Worm (Caenorhabditis elegans) whole organism, young adult: ENCODE results near the gene Y94H6A.2.

ENCODE experiments used
- B0019.2 ChIP-seq: fragments of 200-800 bp; sonication (Bioruptor generic); conservative IDR thresholded peaks from 2 replicates; pipeline ENCODE4 v1.3.6; 2022; ENCODE audit warnings: missing genetic modification reagents, missing genetic modification characterization, missing compliant biosample characterization
- B0035.1 ChIP-seq: sonication (generic microtip); optimal IDR thresholded peaks from 2 replicates; lab custom pipeline; 2016; ENCODE audit warnings: missing genetic modification characterization, mild to moderate bottlenecking, missing compliant biosample characterization, missing genotype, missing genetic modification reagents
- B0336.3 ChIP-seq: fragments of 200-800 bp; sonication (Bioruptor generic); IDR thresholded peaks from 2 replicates; pipeline ENCODE4 v1.3.6; 2022; ENCODE audit warnings: missing genetic modification characterization, missing compliant biosample characterization
- D2030.7 ChIP-seq: fragments of 200-800 bp; sonication (Bioruptor generic); IDR thresholded peaks from 2 replicates; pipeline ENCODE4 v1.3.6; 2022; ENCODE audit warnings: missing genetic modification reagents, missing genetic modification characterization, missing compliant biosample characterization
- F55B11.4 ChIP-seq: sonication (generic microtip); optimal IDR thresholded peaks from 2 replicates; lab custom pipeline; 2016; ENCODE audit warnings: missing compliant biosample characterization, missing genetic modification characterization, borderline replicate concordance; ENCODE audit not compliant: insufficient read depth
- F57A8.1 ChIP-seq: fragments of 200-800 bp; sonication (Bioruptor generic); optimal IDR thresholded peaks from 2 replicates; lab custom pipeline; 2018; ENCODE audit warnings: mild to moderate bottlenecking, missing genetic modification characterization, moderate library complexity, missing compliant biosample characterization
- K11D2.4 ChIP-seq: fragments of 200-800 bp; sonication (Bioruptor generic); IDR thresholded peaks from 2 replicates; pipeline ENCODE4 v1.3.6; 2022; ENCODE audit warnings: missing genetic modification reagents, missing genetic modification characterization, missing compliant biosample characterization
- Y79H2A.3 ChIP-seq: fragments of 200-800 bp; sonication (Bioruptor generic); conservative IDR thresholded peaks from 2 replicates; pipeline ENCODE4 v1.3.6; 2022; ENCODE audit warnings: missing genetic modification reagents, missing genetic modification characterization, missing compliant biosample characterization
- atf-7 ChIP-seq: sonication (generic microtip); optimal IDR thresholded peaks from 2 replicates; lab custom pipeline; 2017; ENCODE audit warnings: mild to moderate bottlenecking, missing genetic modification characterization, missing compliant biosample characterization
- bed-1 ChIP-seq: fragments of 200-800 bp; sonication (Bioruptor generic); IDR thresholded peaks from 2 replicates; pipeline ENCODE4 v1.3.6; 2022; ENCODE audit warnings: missing genetic modification reagents, missing genetic modification characterization, missing compliant biosample characterization
- cebp-2 ChIP-seq: fragments of 200-800 bp; sonication (Bioruptor generic); IDR thresholded peaks from 2 replicates; pipeline ENCODE4 v1.3.6; 2022; ENCODE audit warnings: missing genetic modification characterization, missing compliant biosample characterization
- ceh-100 ChIP-seq: fragments of 200-800 bp; sonication (Bioruptor generic); IDR thresholded peaks from 2 replicates; pipeline ENCODE4 v1.3.6; 2022; ENCODE audit warnings: missing genetic modification reagents, missing genetic modification characterization, missing compliant biosample characterization
- ceh-27 ChIP-seq: fragments of 200-800 bp; sonication (Bioruptor generic); optimal IDR thresholded peaks from 2 replicates; lab custom pipeline; 2018; ENCODE audit warnings: mild to moderate bottlenecking, missing genetic modification characterization, moderate library complexity, missing compliant biosample characterization
- ceh-58 ChIP-seq: fragments of 200-800 bp; sonication (Bioruptor generic); IDR thresholded peaks from 2 replicates; pipeline ENCODE4 v1.3.6; 2022; ENCODE audit warnings: missing genetic modification characterization, missing compliant biosample characterization
- ceh-79 ChIP-seq: sonication (generic microtip); optimal IDR thresholded peaks from 2 replicates; lab custom pipeline; 2017; ENCODE audit warnings: mild to moderate bottlenecking, missing genetic modification characterization, missing compliant biosample characterization
- chd-7 ChIP-seq: sonication (generic microtip); optimal IDR thresholded peaks from 2 replicates; lab custom pipeline; 2016; ENCODE audit warnings: mild to moderate bottlenecking, missing genetic modification characterization, moderate library complexity, missing compliant biosample characterization
- dpff-1 ChIP-seq: sonication (generic microtip); optimal IDR thresholded peaks from 2 replicates; lab custom pipeline; 2017; ENCODE audit warnings: mild to moderate bottlenecking, missing genetic modification characterization, missing compliant biosample characterization
- dpl-1 ChIP-seq: fragments of 150-350 bp; optimal IDR thresholded peaks from 2 replicates; lab custom pipeline; 2014; ENCODE audit warnings: missing biosample characterization, missing genetic modification reagents, missing genetic modification characterization
- egl-44 ChIP-seq: fragments of 200-800 bp; sonication (Bioruptor generic); IDR thresholded peaks from 2 replicates; pipeline ENCODE4 v1.3.6; 2022; ENCODE audit warnings: missing genetic modification reagents, missing genetic modification characterization, missing compliant biosample characterization
- egrh-3 ChIP-seq: fragments of 200-800 bp; sonication (Bioruptor generic); IDR thresholded peaks from 2 replicates; pipeline ENCODE4 v1.3.6; 2022; ENCODE audit warnings: missing genetic modification reagents, missing genetic modification characterization, missing compliant biosample characterization
- ets-4 ChIP-seq: fragments of 200-800 bp; sonication (Bioruptor generic); optimal IDR thresholded peaks from 2 replicates; lab custom pipeline; 2018; ENCODE audit warnings: mild to moderate bottlenecking, missing genetic modification characterization, missing compliant biosample characterization
- gei-17 ChIP-seq: fragments of 200-800 bp; sonication (Bioruptor generic); optimal IDR thresholded peaks from 2 replicates; lab custom pipeline; 2018; ENCODE audit warnings: mild to moderate bottlenecking, missing genetic modification characterization, missing compliant biosample characterization
- hlh-26 ChIP-seq: fragments of 200-800 bp; sonication (Bioruptor generic); conservative IDR thresholded peaks from 2 replicates; pipeline ENCODE4 v1.3.6; 2022; ENCODE audit warnings: missing genetic modification reagents, missing genetic modification characterization, missing compliant biosample characterization
- hmg-20 ChIP-seq: fragments of 200-800 bp; sonication (Bioruptor generic); IDR thresholded peaks from 2 replicates; pipeline ENCODE4 v1.3.6; 2022; ENCODE audit warnings: missing genetic modification reagents, missing genetic modification characterization, missing compliant biosample characterization
- hsf-1 ChIP-seq: fragments of 200-800 bp; sonication (Bioruptor generic); IDR thresholded peaks from 2 replicates; pipeline ENCODE4 v1.3.6; 2022; ENCODE audit warnings: missing genetic modification reagents, missing genetic modification characterization, missing compliant biosample characterization
- lag-1 ChIP-seq: fragments of 200-800 bp; sonication (Bioruptor generic); IDR thresholded peaks from 2 replicates; pipeline ENCODE4 v1.3.6; 2022; ENCODE audit warnings: missing genetic modification reagents, missing genetic modification characterization, missing compliant biosample characterization
- lin-26 ChIP-seq: fragments of 200-800 bp; sonication (Bioruptor generic); IDR thresholded peaks from 2 replicates; pipeline ENCODE4 v1.3.6; 2022; ENCODE audit warnings: missing genetic modification reagents, missing genetic modification characterization, missing compliant biosample characterization
- lin-35 ChIP-seq, 3 experiments: fragments of 150-350 bp in 2 of 3; sonication (generic microtip) in 1 of 3; optimal IDR thresholded peaks; 2 replicates each; lab custom pipeline; 2014 to 2018; ENCODE audit warnings: missing biosample characterization in 3 of 3, missing genetic modification characterization in 3 of 3, missing genetic modification reagents in 3 of 3
- madf-3 ChIP-seq: fragments of 200-800 bp; sonication (Bioruptor generic); IDR thresholded peaks from 2 replicates; pipeline ENCODE4 v1.3.6; 2022; ENCODE audit warnings: missing genetic modification reagents, missing genetic modification characterization, missing compliant biosample characterization
- mel-28 ChIP-seq: sonication (generic microtip); optimal IDR thresholded peaks from 2 replicates; lab custom pipeline; 2016; ENCODE audit warnings: borderline replicate concordance, mild to moderate bottlenecking, missing genetic modification characterization, missing compliant biosample characterization
- nfyb-1 ChIP-seq: fragments of 200-800 bp; sonication (Bioruptor generic); IDR thresholded peaks from 2 replicates; pipeline ENCODE4 v1.3.6; 2022; ENCODE audit warnings: missing genetic modification reagents, missing genetic modification characterization, missing compliant biosample characterization
- nhr-80 ChIP-seq: sonication (generic microtip); optimal IDR thresholded peaks from 2 replicates; lab custom pipeline; 2016; ENCODE audit warnings: missing genetic modification characterization, missing compliant biosample characterization
- pbrm-1 ChIP-seq: fragments of 200-800 bp; sonication (Bioruptor generic); IDR thresholded peaks from 2 replicates; pipeline ENCODE4 v1.3.6; 2022; ENCODE audit warnings: missing genetic modification reagents, missing genetic modification characterization, missing compliant biosample characterization
- repo-1 ChIP-seq: sonication (generic microtip); optimal IDR thresholded peaks from 2 replicates; lab custom pipeline; 2017; ENCODE audit warnings: mild to moderate bottlenecking, missing genetic modification characterization, missing compliant biosample characterization
- sdz-38 ChIP-seq: sonication (generic microtip); optimal IDR thresholded peaks from 2 replicates; lab custom pipeline; 2016; ENCODE audit warnings: missing genotype, missing genetic modification characterization, missing compliant biosample characterization
- sea-2 ChIP-seq: fragments of 200-800 bp; sonication (Bioruptor generic); IDR thresholded peaks from 2 replicates; pipeline ENCODE4 v1.3.6; 2022; ENCODE audit warnings: missing genetic modification characterization, missing compliant biosample characterization
- snpc-4 ChIP-seq, 5 experiments: fragments of 150-350 bp in 1 of 5; sonication (generic microtip) in 4 of 5; optimal IDR thresholded peaks; 2 replicates each; lab custom pipeline; 2014 to 2018; ENCODE audit warnings: missing genetic modification characterization in 5 of 5, missing biosample characterization in 3 of 5, antibody characterized with exemption in 2 of 5, mild to moderate bottlenecking in 2 of 5, missing compliant biosample characterization in 2 of 5, missing genotype in 2 of 5, moderate library complexity in 2 of 5, missing genetic modification reagents in 1 of 5
- unc-62 ChIP-seq: fragments of 150-350 bp; optimal IDR thresholded peaks from 2 replicates; lab custom pipeline; 2014; ENCODE audit warnings: missing biosample characterization, missing genetic modification reagents, missing genetic modification characterization
- xnd-1 ChIP-seq: sonication (generic microtip); optimal IDR thresholded peaks from 2 replicates; lab custom pipeline; 2016; ENCODE audit warnings: missing genotype, missing genetic modification reagents, missing genetic modification characterization, missing compliant biosample characterization
- ztf-22 ChIP-seq: fragments of 200-800 bp; sonication (Bioruptor generic); optimal IDR thresholded peaks from 2 replicates; lab custom pipeline; 2018; ENCODE audit warnings: mild to moderate bottlenecking, missing genetic modification characterization, moderate library complexity, missing compliant biosample characterization
- ztf-26 ChIP-seq: sonication (generic microtip); optimal IDR thresholded peaks from 2 replicates; lab custom pipeline; 2017; ENCODE audit warnings: missing genetic modification characterization, missing compliant biosample characterization
- ztf-6 ChIP-seq: fragments of 200-800 bp; sonication (Bioruptor generic); IDR thresholded peaks from 2 replicates; pipeline ENCODE4 v1.3.6; 2022; ENCODE audit warnings: missing genetic modification reagents, missing genetic modification characterization, missing compliant biosample characterization

The Y94H6A.2 gene

ce11 chrIV:2703927-2704401 is 26.1 kb upstream of the Y94H6A.2 start, which contains the start of gene Y94H6A.5 (continued):
- no peak for TF ChIP-seq ceh-100 (GFP tag; lab: Robert Waterston, UW)
- no peak for TF ChIP-seq snpc-4 (GFP tag; optimal IDR thresholded peaks at IDR 0.05; lab: Kevin White, UChicago)
- peak in 1 of 4 experiments; percentile 18 for TF ChIP-seq snpc-4 (tag; optimal IDR thresholded peaks at IDR 0.05; lab: Kevin White, UChicago)
- no peak for TF ChIP-seq ztf-26 (tag; lab: Kevin White, UChicago)
- TF ChIP-seq repo-1 (tag; lab: Kevin White, UChicago) = no peak
- no peak for TF ChIP-seq ztf-6 (GFP tag; lab: Robert Waterston, UW)
- no peak for TF ChIP-seq hsf-1 (GFP tag; lab: Robert Waterston, UW)
- no peak for TF ChIP-seq lin-26 (GFP tag; lab: Robert Waterston, UW)
- peak; percentile 52; the same call in 1 of the 2 replicates for TF ChIP-seq B0019.2 (GFP tag; lab: Robert Waterston, UW)
- TF ChIP-seq F55B11.4 (tag; lab: Kevin White, UChicago) = no peak
- TF ChIP-seq ceh-27 (GFP tag; lab: Kevin White, UChicago) = no peak
- no peak for TF ChIP-seq Y79H2A.3 (GFP tag; lab: Robert Waterston, UW)
- TF ChIP-seq dpl-1 (GFP tag; lab: Kevin White, UChicago) = no peak
- TF ChIP-seq atf-7 (tag; lab: Kevin White, UChicago) = no peak
- no peak for TF ChIP-seq madf-3
- TF ChIP-seq lag-1 (GFP tag; lab: Robert Waterston, UW) = no peak
- no peak for TF ChIP-seq B0336.3 (GFP tag; lab: Robert Waterston, UW)
- TF ChIP-seq K11D2.4 (GFP tag; lab: Robert Waterston, UW) = no peak
- TF ChIP-seq dpff-1 (tag; lab: Kevin White, UChicago) = no peak
- no peak for TF ChIP-seq cebp-2 (GFP tag; lab: Robert Waterston, UW)
- TF ChIP-seq sea-2 = 0 out of 2 replicates have a peak, but pooled peaks have one; percentile 13
- TF ChIP-seq D2030.7 (GFP tag; lab: Robert Waterston, UW) = peak; percentile 26; the same call in 1 of the 2 replicates
- no peak for TF ChIP-seq unc-62 (GFP tag; lab: Kevin White, UChicago)
- TF ChIP-seq B0035.1 = no peak
- TF ChIP-seq xnd-1 (tag; lab: Kevin White, UChicago) = no peak
- peak in 1 of 3 experiments; percentile 17 for TF ChIP-seq lin-35 (GFP tag; optimal IDR thresholded peaks at IDR 0.05; lab: Kevin White, UChicago)
- TF ChIP-seq F57A8.1 (GFP tag; lab: Kevin White, UChicago) = no peak
- no peak for TF ChIP-seq gei-17 (GFP tag; lab: Kevin White, UChicago)
- TF ChIP-seq hmg-20 (GFP tag; lab: Robert Waterston, UW) = no peak
- peak; percentile 17; the same call in 1 of the 2 replicates for TF ChIP-seq pbrm-1 (GFP tag; lab: Robert Waterston, UW)
- TF ChIP-seq chd-7 (tag; lab: Kevin White, UChicago) = no peak
- TF ChIP-seq ets-4 (GFP tag; lab: Kevin White, UChicago) = no peak
- 0 out of 2 replicates have a peak, but pooled peaks have one; percentile 9 for TF ChIP-seq egrh-3
- TF ChIP-seq ztf-22 (GFP tag; lab: Kevin White, UChicago) = no peak
- no peak for TF ChIP-seq mel-28
- no peak for TF ChIP-seq ceh-79
- TF ChIP-seq sdz-38 (tag; lab: Kevin White, UChicago) = no peak
- TF ChIP-seq egl-44 = no peak
- no peak for TF ChIP-seq nhr-80 (tag; lab: Kevin White, UChicago)
- no peak for TF ChIP-seq nfyb-1 (GFP tag; lab: Robert Waterston, UW)
- no peak for TF ChIP-seq hlh-26
- no peak for TF ChIP-seq ceh-58
- no peak for TF ChIP-seq bed-1 (GFP tag; lab: Robert Waterston, UW)
